Fruit fly (Drosophila melanogaster) Kc167 (cell line): ENCODE data around the gene GABA-B-R2.
"Not testable (repeated sequence)": the region's sequence is repeated elsewhere in the genome, so short reads cannot be mapped to it uniquely, and the experiment has no call there.

Experiments used
- Myc ChIP-seq: fragments of >200 bp; optimal IDR thresholded peaks from 2 replicates; lab custom pipeline; 2017; ENCODE audit warnings: missing external identifiers
- Sin3A ChIP-seq: fragments of >200 bp; optimal IDR thresholded peaks from 2 replicates; lab custom pipeline; 2018; ENCODE audit warnings: missing external identifiers
- h ChIP-seq: fragments of >200 bp; optimal IDR thresholded peaks from 3 replicates; lab custom pipeline; 2018; ENCODE audit warnings: missing external identifiers
- insv ChIP-seq: fragments of >200 bp; optimal IDR thresholded peaks from 3 replicates; lab custom pipeline; 2018; ENCODE audit warnings: missing external identifiers
- psq ChIP-seq: fragments of >200 bp; optimal IDR thresholded peaks from 2 replicates; lab custom pipeline; 2017; ENCODE audit warnings: missing external identifiers
- ttk ChIP-seq: sonication (Bioruptor generic); optimal IDR thresholded peaks from 2 replicates; lab custom pipeline; 2017; ENCODE audit warnings: missing external identifiers

GABA-B-R2 gene

DNA sequence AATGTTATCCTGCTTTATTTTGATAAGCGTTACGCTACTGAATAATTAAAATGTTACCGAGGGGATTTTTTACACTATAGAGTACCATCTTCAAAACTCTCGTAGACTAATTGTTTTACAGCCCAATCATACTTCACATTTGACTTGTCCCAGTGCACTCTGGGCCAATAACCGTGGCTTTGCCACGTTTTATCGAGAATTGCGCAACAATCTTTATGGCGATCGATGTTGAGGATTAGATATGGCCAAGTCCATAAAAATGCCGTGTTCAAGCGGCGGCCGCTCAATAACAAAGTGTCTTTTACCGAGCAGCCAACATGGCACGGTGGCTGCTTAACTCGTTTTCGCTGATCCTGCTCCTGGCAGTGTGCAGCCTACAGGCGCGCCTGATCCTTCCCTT lies 30.7 kb downstream of the GABA-B-R2 start, which contains the start of gene CG31343:
Gene CG31343 (plus strand): TSS at position 279 of the 400 bp plus-strand sequence.
- TF ChIP-seq psq (lab: Kevin White, UChicago): no peak
- no peak for TF ChIP-seq Myc
- no peak for TF ChIP-seq h
- no peak for TF ChIP-seq insv (lab: Kevin White, UChicago)
- TF ChIP-seq Sin3A: no peak
- TF ChIP-seq ttk (lab: Kevin White, UChicago): no peak

DNA sequence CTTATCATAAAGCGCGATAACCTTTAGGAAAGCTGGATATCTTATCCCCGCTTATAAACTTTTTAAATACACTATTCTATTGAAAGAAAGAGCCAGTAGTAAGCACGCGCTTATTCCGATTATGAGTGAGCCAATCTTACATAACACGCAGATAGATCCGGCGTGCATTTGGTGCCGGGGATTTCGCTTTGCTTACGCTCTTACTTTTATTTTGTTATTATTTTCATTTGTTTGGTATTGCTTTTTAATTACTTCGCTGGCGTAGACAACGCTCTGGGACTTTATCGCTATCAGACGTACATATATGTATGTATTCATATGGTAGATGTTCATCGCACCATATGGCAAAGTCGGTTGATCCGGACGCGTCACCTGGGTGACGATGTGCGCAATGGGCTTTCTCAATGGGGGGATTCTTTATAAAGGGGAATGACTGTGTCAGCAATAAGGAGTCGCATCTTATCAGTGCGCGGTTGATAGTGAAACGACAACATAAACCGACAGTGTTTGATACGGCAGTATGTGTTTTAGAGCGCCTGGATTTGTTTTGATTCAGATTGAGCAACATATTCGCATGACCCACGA lies 34.8 kb downstream of the GABA-B-R2 start:
- TF ChIP-seq h (no peak), Myc (no peak), psq (lab: Kevin White, UChicago) (no peak), insv (lab: Kevin White, UChicago) (no peak), ttk (lab: Kevin White, UChicago) (no peak), Sin3A (no peak)

DNA sequence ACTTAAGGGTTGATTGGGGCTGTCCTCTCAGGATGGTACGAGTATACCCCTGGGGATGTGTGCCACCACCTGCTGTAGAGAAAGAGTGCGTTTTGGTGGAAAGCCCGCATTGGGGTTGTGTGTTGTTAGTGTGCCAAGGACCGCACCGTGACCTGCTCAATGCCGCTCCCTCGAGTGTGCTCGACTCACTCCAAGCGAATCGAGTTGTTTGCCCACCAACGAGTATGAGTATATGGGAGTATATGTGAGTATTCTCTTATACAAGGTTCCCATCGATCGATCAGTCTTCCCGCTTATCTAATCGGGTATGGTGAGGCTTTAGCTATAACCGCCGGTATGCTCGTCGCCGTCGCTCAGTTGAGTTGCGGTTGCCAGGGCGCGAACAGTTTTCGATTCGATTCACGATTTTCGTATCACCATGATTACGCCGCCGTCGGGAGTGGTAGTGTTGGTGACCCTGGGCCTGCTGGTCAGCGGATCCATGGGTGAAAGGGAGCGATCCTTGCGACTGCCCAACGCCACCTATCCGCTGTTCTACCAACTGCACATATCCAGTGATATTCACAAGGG lies 35.8 kb downstream of the GABA-B-R2 start, which contains the start of gene CG5849:
Gene CG5849 (plus strand): TSS at position 356 of the 570 bp plus-strand sequence.
- TF ChIP-seq Myc (no peak), psq (lab: Kevin White, UChicago) (no peak), insv (lab: Kevin White, UChicago) (no peak), ttk (lab: Kevin White, UChicago) (no peak), Sin3A (no peak), h (no peak)

DNA sequence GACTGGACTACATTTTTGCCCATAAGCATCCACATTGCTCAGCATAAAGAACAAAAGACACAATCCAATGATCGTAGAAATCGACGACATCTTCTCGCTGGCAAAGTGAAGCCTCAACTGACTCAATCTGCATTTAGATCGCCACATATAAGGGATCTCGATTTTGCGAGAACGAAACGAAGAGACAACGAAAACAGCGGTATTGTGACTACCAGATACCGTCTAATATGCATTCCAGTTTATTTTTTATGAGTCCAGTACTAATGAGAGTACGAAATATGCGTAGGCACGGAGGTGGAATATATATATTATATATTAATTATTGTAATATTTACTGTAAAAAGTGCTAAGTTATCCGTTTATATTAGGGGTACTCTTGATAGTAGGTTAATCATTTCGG lies 36.6 kb downstream of the GABA-B-R2 start, which contains the start of gene CG34034:
Gene CG34034 (minus strand): TSS at position 101 of the 400 bp plus-strand sequence.
- TF ChIP-seq Myc (no peak), psq (lab: Kevin White, UChicago) (no peak), h (no peak), Sin3A (no peak), insv (lab: Kevin White, UChicago) (no peak), ttk (lab: Kevin White, UChicago) (no peak)

DNA sequence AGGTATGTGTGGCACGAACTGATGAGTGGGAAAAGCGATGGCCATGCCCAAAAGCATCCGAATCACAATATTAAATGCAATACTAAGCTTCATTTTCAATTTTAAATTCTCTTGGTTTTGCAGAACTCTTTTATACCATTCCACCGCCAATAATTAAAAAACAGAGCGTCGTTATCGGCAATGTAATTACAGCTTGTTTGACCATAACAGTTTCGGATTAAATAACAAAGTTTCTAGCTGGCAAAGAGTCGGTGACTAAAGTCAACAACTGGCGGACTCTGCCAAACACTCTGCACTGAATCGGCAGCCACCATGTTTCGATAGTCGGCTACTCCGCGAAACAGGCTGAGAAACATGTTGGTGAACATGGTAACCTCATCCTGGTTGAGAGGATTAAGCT lies 38.4 kb downstream of the GABA-B-R2 start, which contains the start of gene CG42870:
Gene CG42870 (minus strand): TSS at position 101 of the 400 bp plus-strand sequence.
- TF ChIP-seq insv (lab: Kevin White, UChicago): no peak
- TF ChIP-seq h: no peak
- TF ChIP-seq ttk (lab: Kevin White, UChicago): no peak
- no peak for TF ChIP-seq Sin3A
- TF ChIP-seq psq (lab: Kevin White, UChicago): no peak
- TF ChIP-seq Myc: no peak

DNA sequence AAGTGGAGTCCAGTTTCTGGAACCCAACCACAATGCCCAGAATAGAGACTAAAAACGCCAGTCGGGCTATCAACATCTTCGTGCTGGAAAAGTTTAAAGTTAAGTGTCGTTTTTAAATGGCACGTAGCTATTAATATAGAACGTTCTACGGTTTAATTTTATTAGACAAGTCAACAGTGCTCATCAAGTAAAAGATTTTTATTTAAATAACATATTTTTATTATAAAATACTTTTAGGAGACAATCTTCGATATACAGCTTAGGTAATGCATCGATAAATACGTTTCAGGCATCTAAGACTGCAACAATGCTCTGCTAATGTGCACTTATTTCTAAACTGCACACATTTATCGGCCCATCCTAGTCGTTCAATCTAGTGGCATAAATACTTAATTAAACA lies 38.9 kb downstream of the GABA-B-R2 start, which contains the start of gene CG42869:
Gene CG42869 (minus strand): TSS at position 101 of the 400 bp plus-strand sequence.
- TF ChIP-seq psq (lab: Kevin White, UChicago): no peak
- no peak for TF ChIP-seq Sin3A
- no peak for TF ChIP-seq h
- TF ChIP-seq Myc: no peak
- no peak for TF ChIP-seq insv (lab: Kevin White, UChicago)
- TF ChIP-seq ttk (lab: Kevin White, UChicago): no peak

DNA sequence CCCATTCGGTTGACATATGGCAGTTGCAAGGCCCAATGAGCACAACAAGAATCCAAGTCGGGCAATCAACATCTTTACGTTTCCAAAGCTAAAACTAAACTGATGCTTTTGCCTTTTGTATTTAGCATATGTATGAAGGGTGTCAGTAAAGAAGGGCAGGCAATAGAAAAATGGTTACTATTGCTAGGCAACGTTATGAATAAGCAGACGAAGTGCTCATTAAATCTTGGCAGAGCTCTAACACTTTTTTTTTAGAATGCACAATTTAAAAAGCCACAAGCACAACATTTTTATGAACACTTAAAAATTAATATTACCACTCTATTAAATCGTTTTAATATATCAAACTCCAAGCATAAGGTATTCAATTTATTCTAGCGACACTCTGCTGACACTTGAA lies 39.4 kb downstream of the GABA-B-R2 start, which contains the start of gene Sfp93F:
Gene Sfp93F (minus strand): TSS at position 101 of the 400 bp plus-strand sequence.
- TF ChIP-seq insv (lab: Kevin White, UChicago); psq (lab: Kevin White, UChicago); Sin3A: not testable (repeated sequence)

DNA sequence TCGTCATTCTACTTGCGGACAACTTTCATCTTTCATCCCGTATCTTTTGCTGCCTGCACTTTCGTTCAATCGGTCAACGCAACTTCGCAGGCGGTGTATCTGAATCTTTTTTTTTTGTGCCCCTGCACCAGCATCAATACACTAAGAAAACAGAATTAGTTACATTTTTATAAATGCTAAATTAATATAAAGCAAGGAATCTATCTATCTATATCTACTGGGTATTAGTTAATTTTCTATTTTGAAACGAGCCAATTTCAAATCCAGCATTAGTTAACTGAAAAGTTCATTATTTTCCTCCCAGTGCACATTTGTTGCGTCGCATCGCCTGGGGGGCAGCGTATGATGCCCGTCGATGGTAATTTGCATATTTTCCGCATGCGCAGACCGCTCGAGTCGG lies 42.7 kb downstream of the GABA-B-R2 start:
- TF ChIP-seq psq (lab: Kevin White, UChicago): no peak
- no peak for TF ChIP-seq ttk (lab: Kevin White, UChicago)
- no peak for TF ChIP-seq insv (lab: Kevin White, UChicago)
- TF ChIP-seq Myc: no peak
- no peak for TF ChIP-seq Sin3A
- no peak for TF ChIP-seq h

DNA sequence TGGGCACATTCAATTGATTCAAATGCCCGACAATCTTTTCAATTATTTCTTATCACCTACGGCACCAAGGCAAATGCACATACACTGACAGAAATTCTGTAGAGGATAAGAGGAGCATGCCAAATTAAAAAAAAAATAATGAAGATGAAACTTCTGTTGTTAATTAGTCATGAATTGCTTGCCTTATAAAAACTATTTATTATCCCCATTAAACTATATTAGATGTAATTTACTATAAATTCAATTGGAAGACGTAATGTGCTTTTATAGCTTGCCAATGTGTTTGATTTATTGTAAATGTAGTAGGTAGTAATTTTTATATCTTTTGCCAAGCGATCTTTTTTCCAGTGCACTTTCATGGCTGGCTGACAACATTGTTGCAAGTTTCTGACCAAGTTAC lies 44.0 kb downstream of the GABA-B-R2 start:
- TF ChIP-seq Myc: no peak
- no peak for TF ChIP-seq Sin3A

DNA sequence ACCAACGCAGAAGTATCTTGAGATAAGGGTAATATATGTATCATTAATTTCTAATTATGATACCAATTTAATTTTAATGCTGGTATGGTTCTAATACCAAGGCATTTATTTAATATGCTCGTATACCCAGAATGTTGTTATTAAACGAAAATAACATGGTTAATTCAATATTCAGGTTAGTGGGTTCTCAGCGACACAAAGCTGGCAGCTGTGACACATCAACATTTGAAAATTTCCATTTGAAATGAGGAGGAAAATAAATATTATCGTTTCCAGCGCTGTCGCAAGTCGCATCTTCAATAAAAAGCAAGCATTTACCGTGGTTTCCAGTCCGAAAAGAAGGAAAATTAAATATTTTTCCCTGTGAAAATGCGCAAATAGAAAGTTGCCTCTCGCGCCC lies 44.7 kb downstream of the GABA-B-R2 start:
- TF ChIP-seq Sin3A: no peak
- no peak for TF ChIP-seq psq (lab: Kevin White, UChicago)
- no peak for TF ChIP-seq insv (lab: Kevin White, UChicago)
- no peak for TF ChIP-seq h
- TF ChIP-seq Myc: no peak
- no peak for TF ChIP-seq ttk (lab: Kevin White, UChicago)

DNA sequence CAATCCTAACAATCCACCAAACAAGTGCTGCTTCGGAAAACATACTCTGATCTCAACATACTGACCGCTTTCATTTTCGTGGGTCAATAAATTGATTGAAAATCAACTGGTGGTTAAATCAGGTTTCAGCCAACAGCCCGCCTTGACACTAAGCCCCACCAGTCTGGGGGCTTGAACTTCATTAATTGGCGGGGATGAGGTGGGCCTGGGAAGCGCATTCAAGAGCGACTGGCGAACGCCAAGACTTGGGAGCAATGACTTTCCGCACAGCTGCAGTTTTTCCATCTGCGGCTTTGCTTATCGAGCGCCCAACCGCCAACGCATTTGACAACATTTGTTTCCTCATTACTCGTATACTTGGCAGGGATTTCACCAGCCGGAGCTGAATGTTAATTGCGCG lies 49.0 kb downstream of the GABA-B-R2 start:
- TF ChIP-seq insv (lab: Kevin White, UChicago): no peak
- no peak for TF ChIP-seq psq (lab: Kevin White, UChicago)
- no peak for TF ChIP-seq Sin3A
- no peak for TF ChIP-seq Myc
- TF ChIP-seq h: no peak
- TF ChIP-seq ttk (lab: Kevin White, UChicago): no peak

DNA sequence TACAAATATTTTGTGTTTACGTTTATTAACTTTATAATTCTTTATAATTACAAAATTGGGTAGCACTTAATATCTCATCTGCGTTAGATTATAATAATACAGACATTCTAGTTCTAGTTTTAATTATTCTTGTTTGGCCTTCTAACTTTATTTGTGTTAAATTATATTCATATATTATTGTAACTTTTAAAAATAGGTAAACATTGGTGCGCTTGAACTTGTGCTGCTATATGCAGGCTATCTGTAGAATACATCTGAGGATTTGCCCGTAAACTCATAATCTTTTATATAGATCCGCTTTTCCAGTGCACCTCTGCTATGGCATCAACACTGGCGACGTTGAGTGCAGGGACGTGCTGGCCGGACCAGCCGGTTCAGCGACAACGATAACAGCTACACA lies 53.2 kb downstream of the GABA-B-R2 start:
- TF ChIP-seq insv (lab: Kevin White, UChicago) (no peak), h (no peak), Myc (no peak), Sin3A (no peak), ttk (lab: Kevin White, UChicago) (no peak), psq (lab: Kevin White, UChicago) (no peak)
